Fruit fly (Drosophila melanogaster) whole organism, adult: ENCODE measurements around the gene Psf3.

ENCODE experiments used
- CG11617 ChIP-seq: fragments of 200-800 bp; sonication (Bioruptor generic); optimal IDR thresholded peaks from 2 replicates; lab custom pipeline; 2017; ENCODE audit warnings: mild to moderate bottlenecking, missing biosample characterization, missing genetic modification reagents, missing genetic modification characterization
- CG12768 ChIP-seq: fragments of 200-800 bp; sonication (Bioruptor generic); optimal IDR thresholded peaks from 2 replicates; lab custom pipeline; 2017; ENCODE audit warnings: missing biosample characterization, missing genetic modification characterization, mild to moderate bottlenecking, moderate library complexity, missing genetic modification reagents
- CG14711 ChIP-seq: fragments of 200-800 bp; sonication (Bioruptor generic); optimal IDR thresholded peaks from 2 replicates; lab custom pipeline; 2018; ENCODE audit warnings: missing biosample characterization, mild to moderate bottlenecking, missing genetic modification characterization, moderate library complexity
- CG1620 ChIP-seq: fragments of 200-800 bp; sonication (Bioruptor generic); optimal IDR thresholded peaks from 2 replicates; lab custom pipeline; 2016; ENCODE audit warnings: missing biosample characterization, missing genetic modification characterization
- CG33017 ChIP-seq: fragments of 200-800 bp; sonication (Bioruptor generic); optimal IDR thresholded peaks from 2 replicates; lab custom pipeline; 2018; ENCODE audit warnings: missing biosample characterization, mild to moderate bottlenecking, missing genetic modification characterization, moderate library complexity
- CG5204 ChIP-seq: fragments of 200-800 bp; sonication (Bioruptor generic); optimal IDR thresholded peaks from 2 replicates; lab custom pipeline; 2016; ENCODE audit warnings: missing biosample characterization, missing genetic modification characterization
- CG7045 ChIP-seq: fragments of 200-800 bp; sonication (Bioruptor generic); optimal IDR thresholded peaks from 2 replicates; lab custom pipeline; 2017; ENCODE audit warnings: missing biosample characterization, mild to moderate bottlenecking, missing genetic modification characterization
- CG7101 ChIP-seq: fragments of 200-800 bp; sonication (Bioruptor generic); optimal IDR thresholded peaks from 2 replicates; lab custom pipeline; 2018; ENCODE audit warnings: missing biosample characterization, mild to moderate bottlenecking, missing genetic modification characterization, moderate library complexity
- Clk ChIP-seq: fragments of 200-800 bp; sonication (Bioruptor generic); optimal IDR thresholded peaks from 2 replicates; lab custom pipeline; 2017; ENCODE audit warnings: missing biosample characterization, missing genetic modification characterization
- Crg-1 ChIP-seq: fragments of 200-800 bp; sonication (Bioruptor generic); optimal IDR thresholded peaks from 2 replicates; lab custom pipeline; 2016; ENCODE audit warnings: missing biosample characterization, missing genetic modification characterization
- Hr96 ChIP-seq: fragments of 200-800 bp; sonication (Bioruptor generic); optimal IDR thresholded peaks from 2 replicates; lab custom pipeline; 2016; ENCODE audit warnings: missing biosample characterization, missing genetic modification characterization
- Mnt ChIP-seq: fragments of 200-800 bp; sonication (Bioruptor generic); optimal IDR thresholded peaks from 2 replicates; lab custom pipeline; 2016; ENCODE audit warnings: missing biosample characterization, mild to moderate bottlenecking, missing genetic modification characterization
- bab1 ChIP-seq: fragments of 200-800 bp; sonication (Bioruptor generic); optimal IDR thresholded peaks from 3 replicates; lab custom pipeline; 2019; ENCODE audit warnings: missing biosample characterization, mild to moderate bottlenecking, missing genetic modification characterization, moderate library complexity
- cic ChIP-seq: fragments of 200-800 bp; sonication (Bioruptor generic); optimal IDR thresholded peaks from 2 replicates; lab custom pipeline; 2017; ENCODE audit warnings: missing biosample characterization, mild to moderate bottlenecking, missing genetic modification characterization, moderate library complexity
- cnc ChIP-seq, 2 experiments: fragments of >200 bp; optimal IDR thresholded peaks; 2 replicates each; lab custom pipeline; 2017
- kay ChIP-seq: fragments of 200-800 bp; sonication (Bioruptor generic); peaks from one replicate; lab custom pipeline; 2016; ENCODE audit warnings: missing biosample characterization, missing genetic modification characterization, borderline replicate concordance
- ovo ChIP-seq: fragments of 200-800 bp; sonication (Bioruptor generic); optimal IDR thresholded peaks from 2 replicates; lab custom pipeline; 2016; ENCODE audit warnings: missing biosample characterization, missing genetic modification characterization
- pad ChIP-seq: fragments of 200-800 bp; sonication (Bioruptor generic); optimal IDR thresholded peaks from 3 replicates; lab custom pipeline; 2017; ENCODE audit warnings: missing biosample characterization, missing genetic modification characterization, mild to moderate bottlenecking, moderate library complexity, missing genetic modification reagents
- tj ChIP-seq: fragments of 200-800 bp; sonication (Bioruptor generic); optimal IDR thresholded peaks from 3 replicates; lab custom pipeline; 2017; ENCODE audit warnings: missing biosample characterization, mild to moderate bottlenecking, missing genetic modification characterization, moderate library complexity
- toe ChIP-seq: fragments of 200-800 bp; sonication (Bioruptor generic); optimal IDR thresholded peaks from 2 replicates; lab custom pipeline; 2016; ENCODE audit warnings: missing biosample characterization, missing genetic modification characterization

Psf3 gene

dm6 chrX:10385757-10386156 lies at the start of gene Psf3, which contains the start of gene flw:
Gene Psf3, minus strand, starts transcription at chrX:10385861.
Gene flw, plus strand, starts transcription at chrX:10385960.
- TF ChIP-seq CG1620 (GFP tag; lab: Kevin White, UChicago) (peak; percentile 74), kay (GFP tag; lab: Kevin White, UChicago) (no peak), CG7101 (tag; lab: Kevin White, UChicago) (peak; percentile 37), CG7045 (GFP tag; lab: Kevin White, UChicago) (no peak), bab1 (GFP tag; lab: Kevin White, UChicago) (peak; percentile 26), Hr96 (GFP tag; lab: Kevin White, UChicago) (no peak), pad (GFP tag; lab: Kevin White, UChicago) (peak; percentile 45), Mnt (GFP tag; lab: Kevin White, UChicago) (no peak), Crg-1 (GFP tag; lab: Kevin White, UChicago) (peak; percentile 39), CG14711 (tag; lab: Kevin White, UChicago) (peak; percentile 8), tj (GFP tag; lab: Kevin White, UChicago) (no peak), Clk (no peak), cic (GFP tag; lab: Kevin White, UChicago) (peak; percentile 10), CG5204 (GFP tag; lab: Kevin White, UChicago) (no peak), CG11617 (GFP tag; lab: Kevin White, UChicago) (no peak), cnc (optimal IDR thresholded peaks at IDR 0.05; lab: Kevin White, UChicago) (no peak), ovo (peak; percentile 51), CG33017 (tag; lab: Kevin White, UChicago) (no peak), toe (GFP tag; lab: Kevin White, UChicago) (peak; percentile 31), CG12768 (GFP tag; lab: Kevin White, UChicago) (peak; percentile 31)

- TF ChIP-seq toe (GFP tag; lab: Kevin White, UChicago) = no peak
- no peak for TF ChIP-seq CG33017 (tag; lab: Kevin White, UChicago)
- TF ChIP-seq Clk = no peak
- TF ChIP-seq CG7101 (tag; lab: Kevin White, UChicago) = no peak
- no peak for TF ChIP-seq CG11617 (GFP tag; lab: Kevin White, UChicago)
- TF ChIP-seq Crg-1 (GFP tag; lab: Kevin White, UChicago) = no peak
- TF ChIP-seq pad (GFP tag; lab: Kevin White, UChicago) = no peak
These were observed 47.1 kb upstream of the Psf3 start, which contains the start of gene CG12640 for dm6 chrX:10432712-10433111. Gene CG12640, minus strand, starts transcription at chrX:10432812.

- TF ChIP-seq bab1 (GFP tag; lab: Kevin White, UChicago) (no peak), CG1620 (GFP tag; lab: Kevin White, UChicago) (no peak), CG5204 (GFP tag; lab: Kevin White, UChicago) (no peak), CG12768 (GFP tag; lab: Kevin White, UChicago) (no peak), CG11617 (GFP tag; lab: Kevin White, UChicago) (no peak), Mnt (GFP tag; lab: Kevin White, UChicago) (no peak), CG33017 (tag; lab: Kevin White, UChicago) (no peak), CG7045 (GFP tag; lab: Kevin White, UChicago) (no peak)
These were observed 31.5 kb upstream of the Psf3 start, which contains the start of gene RabX2 for dm6 chrX:10417129-10417528. Gene RabX2, plus strand, starts transcription at chrX:10417429.

dm6 chrX:10398959-10399358 lies 13.3 kb upstream of the Psf3 start:
- TF ChIP-seq toe (GFP tag; lab: Kevin White, UChicago) (no peak), tj (GFP tag; lab: Kevin White, UChicago) (no peak), kay (GFP tag; lab: Kevin White, UChicago) (no peak), pad (GFP tag; lab: Kevin White, UChicago) (no peak), cnc (optimal IDR thresholded peaks at IDR 0.05; lab: Kevin White, UChicago) (no peak), CG14711 (tag; lab: Kevin White, UChicago) (no peak), CG5204 (GFP tag; lab: Kevin White, UChicago) (no peak), CG33017 (tag; lab: Kevin White, UChicago) (no peak), ovo (no peak), CG7101 (tag; lab: Kevin White, UChicago) (no peak), CG1620 (GFP tag; lab: Kevin White, UChicago) (no peak), Clk (no peak), cic (GFP tag; lab: Kevin White, UChicago) (no peak), CG7045 (GFP tag; lab: Kevin White, UChicago) (no peak), Mnt (GFP tag; lab: Kevin White, UChicago) (no peak), bab1 (GFP tag; lab: Kevin White, UChicago) (no peak), Crg-1 (GFP tag; lab: Kevin White, UChicago) (no peak)

- TF ChIP-seq kay (GFP tag; lab: Kevin White, UChicago) (peak; percentile 67), cic (GFP tag; lab: Kevin White, UChicago) (no peak)
These were observed 12.0 kb upstream of the Psf3 start for dm6 chrX:10397514-10398133.

dm6 chrX:10396832-10397231 lies 11.2 kb upstream of the Psf3 start:
- TF ChIP-seq CG7101 (tag; lab: Kevin White, UChicago) (no peak), CG1620 (GFP tag; lab: Kevin White, UChicago) (no peak), pad (GFP tag; lab: Kevin White, UChicago) (no peak), toe (GFP tag; lab: Kevin White, UChicago) (no peak), CG12768 (GFP tag; lab: Kevin White, UChicago) (no peak), cic (GFP tag; lab: Kevin White, UChicago) (no peak), Clk (no peak), CG5204 (GFP tag; lab: Kevin White, UChicago) (no peak), Crg-1 (GFP tag; lab: Kevin White, UChicago) (no peak), Mnt (GFP tag; lab: Kevin White, UChicago) (no peak), CG7045 (GFP tag; lab: Kevin White, UChicago) (no peak), ovo (no peak), tj (GFP tag; lab: Kevin White, UChicago) (no peak), Hr96 (GFP tag; lab: Kevin White, UChicago) (no peak), CG14711 (tag; lab: Kevin White, UChicago) (no peak), CG33017 (tag; lab: Kevin White, UChicago) (no peak), CG11617 (GFP tag; lab: Kevin White, UChicago) (no peak), cnc (optimal IDR thresholded peaks at IDR 0.05; lab: Kevin White, UChicago) (no peak), kay (GFP tag; lab: Kevin White, UChicago) (no peak)
